Worm (Caenorhabditis elegans) whole organism, midembryonic: ENCODE measurements around the gene cyp-43A1.

ENCODE experiments used
- T22C8.4 ChIP-seq: fragments of 200-800 bp; sonication (Bioruptor generic); IDR thresholded peaks from 2 replicates; pipeline ENCODE4 v1.3.6; 2022; ENCODE audit warnings: missing genetic modification characterization, missing compliant biosample characterization
- cog-1 ChIP-seq: sonication (generic microtip); optimal IDR thresholded peaks from 2 replicates; lab custom pipeline; 2016; ENCODE audit warnings: missing genetic modification characterization, missing compliant biosample characterization
- flt-1 ChIP-seq: fragments of 200-800 bp; sonication (Bioruptor generic); IDR thresholded peaks from 2 replicates; pipeline ENCODE4 v1.3.6; 2022; ENCODE audit warnings: missing genetic modification characterization, missing compliant biosample characterization
- klf-2 ChIP-seq: fragments of 200-800 bp; sonication (Bioruptor generic); conservative IDR thresholded peaks from 2 replicates; pipeline ENCODE4 v1.3.6; 2022; ENCODE audit warnings: missing genetic modification reagents, missing genetic modification characterization, missing compliant biosample characterization
- med-1 ChIP-seq: sonication (generic microtip); optimal IDR thresholded peaks from 2 replicates; lab custom pipeline; 2017; ENCODE audit warnings: missing genetic modification characterization, mild to moderate bottlenecking, missing compliant biosample characterization, antibody characterized with exemption, missing genetic modification reagents; ENCODE audit not compliant: insufficient read depth
- ref-1 ChIP-seq: fragments of 200-800 bp; sonication (Bioruptor generic); conservative IDR thresholded peaks from 2 replicates; pipeline ENCODE4 v1.3.6; 2022; ENCODE audit warnings: missing genetic modification reagents, missing genetic modification characterization, missing compliant biosample characterization
- tab-1 ChIP-seq: fragments of 200-800 bp; sonication (Bioruptor generic); IDR thresholded peaks from 2 replicates; pipeline ENCODE4 v1.3.6; 2022; ENCODE audit warnings: missing genetic modification characterization, missing compliant biosample characterization
- ztf-23 ChIP-seq: fragments of 200-800 bp; sonication (Bioruptor generic); IDR thresholded peaks from 2 replicates; pipeline ENCODE4 v1.3.6; 2022; ENCODE audit warnings: missing genetic modification reagents, missing genetic modification characterization, missing compliant biosample characterization
- ztf-29 ChIP-seq: fragments of 200-800 bp; sonication (Bioruptor generic); IDR thresholded peaks from 2 replicates; pipeline ENCODE4 v1.3.6; 2022; ENCODE audit warnings: missing genetic modification reagents, missing genetic modification characterization, missing compliant biosample characterization

The cyp-43A1 gene

ce11 chrX:5714077-5714675, at the start of gene cyp-43A1:
cyp-43A1 (plus strand) TSS chrX:5714522.
- no peak for TF ChIP-seq ref-1 (GFP tag; lab: Robert Waterston, UW)

ce11 chrX:5669733-5670132, 44.6 kb upstream of the cyp-43A1 start:
- TF ChIP-seq flt-1 (no peak), ref-1 (GFP tag; lab: Robert Waterston, UW) (no peak), klf-2 (GFP tag; lab: Robert Waterston, UW) (no peak)

- TF ChIP-seq T22C8.4 (GFP tag; lab: Robert Waterston, UW) (no peak), tab-1 (GFP tag; lab: Robert Waterston, UW) (no peak), med-1 (no peak), cog-1 (tag; lab: Kevin White, UChicago) (no peak), ref-1 (GFP tag; lab: Robert Waterston, UW) (no peak), ztf-29 (GFP tag; lab: Robert Waterston, UW) (no peak), klf-2 (GFP tag; lab: Robert Waterston, UW) (no peak), ztf-23 (GFP tag; lab: Robert Waterston, UW) (no peak)
Measured at ce11 chrX:5670829-5671228, 43.5 kb upstream of the cyp-43A1 start.

- no peak for TF ChIP-seq tab-1 (GFP tag; lab: Robert Waterston, UW)
- no peak for TF ChIP-seq ztf-23 (GFP tag; lab: Robert Waterston, UW)
- TF ChIP-seq med-1: no peak
- no peak for TF ChIP-seq cog-1 (tag; lab: Kevin White, UChicago)
- no peak for TF ChIP-seq ztf-29 (GFP tag; lab: Robert Waterston, UW)
- no peak for TF ChIP-seq klf-2 (GFP tag; lab: Robert Waterston, UW)
Measured at ce11 chrX:5672615-5673014, 41.7 kb upstream of the cyp-43A1 start.

- TF ChIP-seq klf-2 (GFP tag; lab: Robert Waterston, UW) (no peak), ref-1 (GFP tag; lab: Robert Waterston, UW) (no peak)
Measured at ce11 chrX:5680125-5680524, 34.2 kb upstream of the cyp-43A1 start, which contains the start of gene set-19. set-19 (minus strand) TSS chrX:5680225.

- TF ChIP-seq ztf-29 (GFP tag; lab: Robert Waterston, UW) (no peak), T22C8.4 (GFP tag; lab: Robert Waterston, UW) (no peak), med-1 (no peak), ref-1 (GFP tag; lab: Robert Waterston, UW) (no peak), cog-1 (tag; lab: Kevin White, UChicago) (peak; percentile 87), flt-1 (peak; percentile 69), tab-1 (GFP tag; lab: Robert Waterston, UW) (no peak), ztf-23 (GFP tag; lab: Robert Waterston, UW) (no peak), klf-2 (GFP tag; lab: Robert Waterston, UW) (no peak)
Measured at ce11 chrX:5686065-5686464, 28.3 kb upstream of the cyp-43A1 start, which contains the start of gene set-20. set-20 (minus strand) TSS chrX:5686158.

- TF ChIP-seq cog-1 (tag; lab: Kevin White, UChicago): no peak
- no peak for TF ChIP-seq klf-2 (GFP tag; lab: Robert Waterston, UW)
- no peak for TF ChIP-seq ztf-23 (GFP tag; lab: Robert Waterston, UW)
- TF ChIP-seq tab-1 (GFP tag; lab: Robert Waterston, UW): no peak
- TF ChIP-seq T22C8.4 (GFP tag; lab: Robert Waterston, UW): no peak
- no peak for TF ChIP-seq ref-1 (GFP tag; lab: Robert Waterston, UW)
- no peak for TF ChIP-seq flt-1
- no peak for TF ChIP-seq ztf-29 (GFP tag; lab: Robert Waterston, UW)
- TF ChIP-seq med-1: no peak
Measured at ce11 chrX:5689077-5689476, 25.2 kb upstream of the cyp-43A1 start.

ce11 chrX:5692099-5692498, 22.2 kb upstream of the cyp-43A1 start, which contains the start of gene W01C8.1:
W01C8.1 (plus strand) TSS chrX:5692399.
- no peak for TF ChIP-seq med-1
- no peak for TF ChIP-seq ztf-29 (GFP tag; lab: Robert Waterston, UW)
- no peak for TF ChIP-seq klf-2 (GFP tag; lab: Robert Waterston, UW)
- TF ChIP-seq flt-1: no peak
- no peak for TF ChIP-seq cog-1 (tag; lab: Kevin White, UChicago)
- no peak for TF ChIP-seq tab-1 (GFP tag; lab: Robert Waterston, UW)
- no peak for TF ChIP-seq ztf-23 (GFP tag; lab: Robert Waterston, UW)
- TF ChIP-seq T22C8.4 (GFP tag; lab: Robert Waterston, UW): no peak
- no peak for TF ChIP-seq ref-1 (GFP tag; lab: Robert Waterston, UW)

- TF ChIP-seq tab-1 (GFP tag; lab: Robert Waterston, UW) (no peak), ztf-29 (GFP tag; lab: Robert Waterston, UW) (no peak), flt-1 (no peak), ztf-23 (GFP tag; lab: Robert Waterston, UW) (no peak), med-1 (no peak), klf-2 (GFP tag; lab: Robert Waterston, UW) (no peak), T22C8.4 (GFP tag; lab: Robert Waterston, UW) (no peak), cog-1 (tag; lab: Kevin White, UChicago) (no peak), ref-1 (GFP tag; lab: Robert Waterston, UW) (no peak)
Measured at ce11 chrX:5695416-5695815, 18.9 kb upstream of the cyp-43A1 start.

ce11 chrX:5696197-5696596, 18.1 kb upstream of the cyp-43A1 start:
- TF ChIP-seq ztf-29 (GFP tag; lab: Robert Waterston, UW) (no peak), cog-1 (tag; lab: Kevin White, UChicago) (no peak), med-1 (no peak), ref-1 (GFP tag; lab: Robert Waterston, UW) (no peak), tab-1 (GFP tag; lab: Robert Waterston, UW) (no peak), klf-2 (GFP tag; lab: Robert Waterston, UW) (no peak), ztf-23 (GFP tag; lab: Robert Waterston, UW) (no peak), T22C8.4 (GFP tag; lab: Robert Waterston, UW) (no peak), flt-1 (no peak)
